Worm (Caenorhabditis elegans): ENCODE measurements around the gene srbc-24.

The srbc-24 gene

DNA sequence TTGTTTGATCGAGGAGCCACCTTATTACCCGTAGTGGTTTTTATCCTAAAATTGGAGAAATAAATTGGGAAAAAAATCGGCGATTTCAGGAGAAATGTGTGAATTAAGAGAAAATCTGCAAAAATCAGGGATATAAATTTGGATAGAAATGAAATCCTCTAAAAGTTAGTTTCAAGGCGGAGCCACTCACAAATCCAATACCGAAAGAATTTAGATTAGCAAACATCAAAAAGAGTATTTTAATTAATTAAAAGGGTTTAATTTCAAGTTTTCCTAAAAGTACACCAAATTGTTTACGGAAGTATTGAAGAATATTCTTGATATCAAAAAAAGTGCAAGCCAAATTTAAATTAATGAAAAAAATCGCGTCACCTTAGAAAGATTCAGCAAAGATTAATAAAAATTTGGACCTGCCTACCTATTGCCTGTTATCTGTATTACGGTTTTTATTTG lies 29.6 kb upstream of the srbc-24 start, which contains the start of gene F22F7.8:
Gene F22F7.8 (minus strand): TSS at position 51 of the 453 bp plus-strand sequence.
- TF ChIP-seq him-1 (tag; optimal IDR thresholded peaks at IDR 0.05) (no peak), bed-2 (GFP tag; IDR thresholded peaks at IDR 0.05) (no peak), ceh-27 (GFP tag; optimal IDR thresholded peaks at IDR 0.05) (no peak), aptf-3 (GFP tag; IDR thresholded peaks at IDR 0.05) (no peak), lag-1 (GFP tag; IDR thresholded peaks at IDR 0.05) (no peak), Y95B8A.8 (GFP tag; IDR thresholded peaks at IDR 0.05) (no peak), xnd-1 (tag; optimal IDR thresholded peaks at IDR 0.05) (no peak), ekl-4 (GFP tag; IDR thresholded peaks at IDR 0.05) (no peak), nhr-80 (tag; optimal IDR thresholded peaks at IDR 0.05) (no peak)

DNA sequence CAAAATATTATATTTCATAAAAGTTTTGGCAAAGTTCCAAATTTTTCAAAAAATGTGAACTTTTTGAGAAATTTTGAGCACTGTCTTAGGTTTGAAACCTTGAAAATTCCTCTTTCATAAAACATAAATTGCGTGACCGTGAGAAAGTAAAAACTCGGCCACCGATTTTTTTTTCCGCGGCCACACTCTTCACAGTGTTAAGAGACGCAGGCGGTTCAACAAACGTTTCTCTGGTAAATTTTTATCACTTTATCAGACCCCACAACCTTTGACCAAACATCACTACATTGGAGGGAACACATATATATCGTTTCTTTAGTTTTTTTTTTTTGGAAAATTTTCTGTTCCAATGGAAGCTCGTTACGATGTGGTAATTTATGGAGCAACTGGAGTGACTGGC lies 29.0 kb upstream of the srbc-24 start, which contains the start of gene F22F7.2:
Gene F22F7.2 (plus strand): TSS at position 266 of the 400 bp plus-strand sequence.
- TF ChIP-seq nhr-80 (tag; optimal IDR thresholded peaks at IDR 0.05) (peak; percentile 2), madf-8 (GFP tag; conservative IDR thresholded peaks at IDR 0.05) (no peak), hmg-1.2 (GFP tag; IDR thresholded peaks at IDR 0.05) (peak; percentile 23; the same call in 1 of the 2 replicates), attf-5 (GFP tag; optimal IDR thresholded peaks at IDR 0.05) (peak; percentile 3)

DNA sequence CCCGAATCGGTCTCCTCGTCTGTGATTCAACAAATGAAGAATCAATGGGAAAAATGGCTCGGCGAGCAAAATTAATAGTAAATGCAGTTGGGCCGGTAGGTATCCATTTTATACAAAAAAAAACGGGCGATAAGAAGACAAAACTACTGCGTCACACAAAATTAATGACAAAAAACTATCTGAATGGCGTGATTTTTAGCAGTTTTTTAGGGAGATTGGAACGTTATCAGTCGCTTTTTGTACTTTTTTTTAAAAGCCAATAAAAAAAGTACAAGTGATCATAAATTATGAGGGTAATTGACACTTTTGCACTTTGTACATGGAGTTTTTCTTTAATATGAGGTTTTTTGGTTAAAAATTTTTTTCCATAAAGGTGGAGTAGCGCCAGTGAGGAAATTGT lies 28.4 kb upstream of the srbc-24 start:
- TF ChIP-seq nhr-80 (tag; optimal IDR thresholded peaks at IDR 0.05) (peak; percentile 62), madf-3 (GFP tag; IDR thresholded peaks at IDR 0.05) (no peak)

DNA sequence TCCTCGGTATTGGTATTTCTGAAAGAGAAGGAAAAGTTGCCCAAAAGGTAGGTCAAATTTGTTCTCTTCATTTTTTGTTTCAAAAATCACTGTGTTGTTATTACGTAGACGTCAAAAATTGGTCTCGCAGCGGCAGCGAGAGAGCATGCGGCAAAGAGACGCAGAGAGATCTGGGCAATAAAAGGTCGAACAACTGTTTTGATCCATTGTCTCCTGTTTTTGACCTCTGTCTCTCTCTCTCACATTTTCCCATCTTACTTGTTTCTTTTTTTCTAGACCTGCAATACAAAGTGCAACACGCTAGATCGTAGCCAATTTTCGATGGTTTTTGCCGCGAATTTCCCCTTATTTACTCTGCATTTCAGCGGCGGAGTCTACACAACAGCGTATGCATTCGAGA lies 25.0 kb upstream of the srbc-24 start:
- TF ChIP-seq efl-1 (GFP tag; optimal IDR thresholded peaks at IDR 0.05) (peak; percentile 25), ztf-6 (GFP tag; IDR thresholded peaks at IDR 0.05) (no peak), ceh-79 (tag; optimal IDR thresholded peaks at IDR 0.05) (no peak), ccch-3 (GFP tag; optimal IDR thresholded peaks at IDR 0.05) (no peak), ceh-27 (GFP tag; optimal IDR thresholded peaks at IDR 0.05) (no peak), madf-8 (GFP tag; conservative IDR thresholded peaks at IDR 0.05) (peak; percentile 34), cebp-1 (GFP tag; IDR thresholded peaks at IDR 0.05) (no peak), cebp-1 (tag; optimal IDR thresholded peaks at IDR 0.05) (no peak)

DNA sequence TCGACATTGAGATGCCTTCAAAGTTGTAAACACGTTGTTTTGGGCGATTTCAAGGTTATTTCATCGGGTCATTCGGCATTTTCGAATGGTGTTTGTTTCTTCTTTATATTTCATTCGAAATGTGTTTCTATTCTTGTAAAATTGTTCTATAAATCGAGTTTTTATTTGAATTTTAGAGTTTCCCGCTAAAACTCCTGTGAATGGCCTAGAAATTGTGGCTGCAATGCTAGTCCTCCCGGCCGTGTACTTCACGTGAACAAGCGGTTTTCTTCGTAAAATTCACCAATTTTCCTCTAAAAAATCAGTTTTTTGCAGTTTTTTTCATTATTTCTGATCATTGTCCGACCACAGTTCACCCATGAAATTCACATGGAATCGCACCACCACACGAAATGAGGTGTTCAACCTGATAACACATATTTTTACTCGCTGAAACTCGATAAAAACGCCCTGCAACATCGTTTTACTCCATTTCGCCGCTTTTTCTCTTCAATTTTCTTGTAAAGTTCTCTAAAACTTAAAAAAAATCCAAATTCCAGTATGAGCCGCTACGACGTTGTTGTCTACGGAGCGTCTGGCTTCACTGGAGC lies 24.5 kb upstream of the srbc-24 start, which contains the start of gene ldp-1:
Gene ldp-1 (plus strand): TSS at position 540 of the 590 bp plus-strand sequence.
- TF ChIP-seq dpl-1 (GFP tag; optimal IDR thresholded peaks at IDR 0.05) (peak; percentile 73), madf-8 (GFP tag; conservative IDR thresholded peaks at IDR 0.05) (peak; percentile 16; the same call in 1 of the 2 replicates), rec-8 (tag; optimal IDR thresholded peaks at IDR 0.05) (peak in 1 of 2 experiments; percentile 2), let-607 (tag; optimal IDR thresholded peaks at IDR 0.05) (no peak), lir-1 (GFP tag; conservative IDR thresholded peaks at IDR 0.05) (peak; percentile 50; the same call in 1 of the 2 replicates), cebp-1 (GFP tag; IDR thresholded peaks at IDR 0.05) (no peak), cebp-1 (tag; optimal IDR thresholded peaks at IDR 0.05) (peak; percentile 24), B0336.3 (GFP tag; IDR thresholded peaks at IDR 0.05) (0 out of 2 replicates have a peak, but pooled peaks have one; percentile 39), rpc-1 (optimal IDR thresholded peaks at IDR 0.05) (no peak), rpc-1 (tag; optimal IDR thresholded peaks at IDR 0.05) (no peak), lin-40 (tag; optimal IDR thresholded peaks at IDR 0.05) (peak; percentile 61), pbrm-1 (GFP tag; IDR thresholded peaks at IDR 0.05) (0 out of 2 replicates have a peak, but pooled peaks have one; percentile 32), K11D2.4 (GFP tag; IDR thresholded peaks at IDR 0.05) (0 out of 2 replicates have a peak, but pooled peaks have one; percentile 46), zim-3 (tag; optimal IDR thresholded peaks at IDR 0.05) (no peak), xnd-1 (tag; optimal IDR thresholded peaks at IDR 0.05) (peak; percentile 8), T07F8.4 (tag; optimal IDR thresholded peaks at IDR 0.05) (no peak), F55B11.4 (tag; optimal IDR thresholded peaks at IDR 0.05; ENCODE audit: borderline replicate concordance, insufficient read depth) (no peak), hlh-12 (tag; optimal IDR thresholded peaks at IDR 0.05) (no peak), sdz-38 (tag; optimal IDR thresholded peaks at IDR 0.05) (no peak), efl-1 (GFP tag; optimal IDR thresholded peaks at IDR 0.05) (peak; percentile 49), aptf-2 (GFP tag; conservative IDR thresholded peaks at IDR 0.05) (0 out of 2 replicates have a peak, but pooled peaks have one; percentile 58), ceh-91 (GFP tag; IDR thresholded peaks at IDR 0.05) (peak; percentile 45; the same call in 1 of the 2 replicates), snpc-1.1 (tag; optimal IDR thresholded peaks at IDR 0.05; ENCODE audit: insufficient read depth) (peak; percentile 42), rcor-1 (GFP tag; IDR thresholded peaks at IDR 0.05) (peak; percentile 46; the same call in 1 of the 2 replicates), lin-54 (GFP tag; optimal IDR thresholded peaks at IDR 0.05) (peak; percentile 79)
